Fruit fly (Drosophila melanogaster) whole organism, prepupa: ENCODE measurements around the gene CG10352.

Experiments
- CG11294 ChIP-seq: fragments of 200-800 bp; sonication (Bioruptor generic); IDR thresholded peaks from 2 replicates; pipeline ENCODE4 v1.3.6; 2022; ENCODE audit warnings: missing biosample characterization, missing genetic modification characterization
- CG1621 ChIP-seq: fragments of 200-800 bp; sonication (Bioruptor generic); optimal IDR thresholded peaks from 3 replicates; lab custom pipeline; 2018; ENCODE audit warnings: missing biosample characterization, mild to moderate bottlenecking, missing genetic modification characterization
- CG32006 ChIP-seq: fragments of 200-800 bp; sonication (Bioruptor generic); optimal IDR thresholded peaks from 3 replicates; lab custom pipeline; 2017; ENCODE audit warnings: missing biosample characterization, mild to moderate bottlenecking, missing genetic modification characterization
- CG6163 ChIP-seq: fragments of 200-800 bp; sonication (Bioruptor generic); IDR thresholded peaks from 3 replicates; pipeline ENCODE4 v1.3.6; 2022; ENCODE audit warnings: missing biosample characterization, missing genetic modification characterization
- CG6792 ChIP-seq: fragments of 200-800 bp; sonication (Bioruptor generic); optimal IDR thresholded peaks from 3 replicates; lab custom pipeline; 2016; ENCODE audit warnings: missing biosample characterization, missing genetic modification characterization
- CG6854 ChIP-seq: fragments of 200-800 bp; sonication (Bioruptor generic); optimal IDR thresholded peaks from 2 replicates; lab custom pipeline; 2017; ENCODE audit warnings: missing biosample characterization, mild to moderate bottlenecking, missing genetic modification characterization
- CG8119 ChIP-seq: fragments of 200-800 bp; sonication (Bioruptor generic); IDR thresholded peaks from 3 replicates; pipeline ENCODE4 v1.3.6; 2022; ENCODE audit warnings: missing biosample characterization, missing genetic modification characterization
- Eip93F ChIP-seq: fragments of 200-800 bp; sonication (Bioruptor generic); optimal IDR thresholded peaks from 2 replicates; lab custom pipeline; 2016; ENCODE audit warnings: missing biosample characterization, mild to moderate bottlenecking, missing genetic modification characterization
- Ets21C ChIP-seq: fragments of 200-800 bp; sonication (Bioruptor generic); optimal IDR thresholded peaks from 3 replicates; lab custom pipeline; 2016; ENCODE audit warnings: missing biosample characterization, missing genetic modification characterization
- Hr39 ChIP-seq: fragments of 200-800 bp; sonication (Bioruptor generic); optimal IDR thresholded peaks from 2 replicates; lab custom pipeline; 2016; ENCODE audit warnings: missing biosample characterization, missing genetic modification characterization
- Hr4 ChIP-seq: fragments of 200-800 bp; sonication (Bioruptor generic); optimal IDR thresholded peaks from 3 replicates; lab custom pipeline; 2016; ENCODE audit warnings: missing biosample characterization, missing genetic modification characterization
- Lpt ChIP-seq: fragments of 200-800 bp; sonication (Bioruptor generic); optimal IDR thresholded peaks from 3 replicates; lab custom pipeline; 2016; ENCODE audit warnings: missing biosample characterization, missing genetic modification characterization
- OdsH ChIP-seq: fragments of 200-800 bp; sonication (Bioruptor generic); optimal IDR thresholded peaks from 3 replicates; lab custom pipeline; 2016; ENCODE audit warnings: missing biosample characterization, missing genetic modification characterization
- achi ChIP-seq: fragments of 200-800 bp; sonication (Bioruptor generic); optimal IDR thresholded peaks from 3 replicates; lab custom pipeline; 2016; ENCODE audit warnings: missing biosample characterization, missing genetic modification characterization
- eg ChIP-seq: fragments of 200-800 bp; sonication (Bioruptor generic); IDR thresholded peaks from 3 replicates; pipeline ENCODE4 v1.3.6; 2022; ENCODE audit warnings: missing biosample characterization, missing genetic modification characterization
- fd85E ChIP-seq: fragments of 200-800 bp; sonication (Bioruptor generic); optimal IDR thresholded peaks from 3 replicates; lab custom pipeline; 2016; ENCODE audit warnings: missing biosample characterization, missing genetic modification characterization
- fkh ChIP-seq: fragments of 200-800 bp; sonication (Bioruptor generic); optimal IDR thresholded peaks from 3 replicates; lab custom pipeline; 2017; ENCODE audit warnings: missing biosample characterization, mild to moderate bottlenecking, missing genetic modification characterization, moderate library complexity
- ss ChIP-seq, 2 experiments: fragments of 200-800 bp; sonication (Bioruptor generic); optimal IDR thresholded peaks; 2 replicates in 1 of 2; 3 replicates in 1 of 2; lab custom pipeline; 2017 to 2018; ENCODE audit warnings: mild to moderate bottlenecking in 2 of 2, missing biosample characterization in 2 of 2, missing genetic modification characterization in 2 of 2, moderate library complexity in 1 of 2

Gene CG10352

dm6 chrX:11837926-11838325, 39.0 kb downstream of the CG10352 start, which contains the start of gene CG15741:
Gene CG15741 (minus strand): TSS chrX:11838026.
- TF ChIP-seq CG1621 (tag; lab: Kevin White, UChicago) (no peak), ss (GFP tag; optimal IDR thresholded peaks at IDR 0.05; lab: Kevin White, UChicago) (no peak), fkh (GFP tag; lab: Kevin White, UChicago) (no peak), CG32006 (GFP tag; lab: Kevin White, UChicago) (no peak), Eip93F (GFP tag; lab: Kevin White, UChicago) (no peak), achi (GFP tag; lab: Kevin White, UChicago) (no peak), eg (GFP tag; lab: Robert Waterston, UW) (no peak), CG6792 (GFP tag; lab: Kevin White, UChicago) (no peak), Ets21C (GFP tag; lab: Kevin White, UChicago) (no peak), OdsH (GFP tag; lab: Kevin White, UChicago) (no peak), CG6163 (GFP tag; lab: Robert Waterston, UW) (no peak), CG6854 (GFP tag; lab: Kevin White, UChicago) (no peak), Hr39 (no peak)
- TF ChIP-seq, all 60 proteins: peak for 0

dm6 chrX:11828336-11829007, 48.5 kb downstream of the CG10352 start:
- TF ChIP-seq fd85E (GFP tag; lab: Kevin White, UChicago) (no peak), CG11294 (GFP tag; lab: Robert Waterston, UW) (no peak), ss (GFP tag; optimal IDR thresholded peaks at IDR 0.05; lab: Kevin White, UChicago) (no peak), Lpt (no peak), CG6792 (GFP tag; lab: Kevin White, UChicago) (no peak), Hr39 (no peak), CG6854 (GFP tag; lab: Kevin White, UChicago) (no peak), CG8119 (GFP tag; lab: Robert Waterston, UW) (no peak), achi (GFP tag; lab: Kevin White, UChicago) (no peak), Hr4 (no peak), CG1621 (tag; lab: Kevin White, UChicago) (no peak)
